Worm (Caenorhabditis elegans) whole organism, early embryonic: ENCODE measurements around the gene C50D2.6.

Experiments
- aly-1 ChIP-seq: sonication (generic microtip); optimal IDR thresholded peaks from 2 replicates; lab custom pipeline; 2016; ENCODE audit warnings: missing genetic modification characterization, missing compliant biosample characterization
- ama-1 ChIP-seq: fragments of 150-350 bp; optimal IDR thresholded peaks from 2 replicates; lab custom pipeline; 2014
- ceh-36 ChIP-seq: sonication (generic microtip); optimal IDR thresholded peaks from 2 replicates; lab custom pipeline; 2016; ENCODE audit warnings: missing genetic modification characterization, inconsistent platforms, missing compliant biosample characterization
- ets-7 ChIP-seq: sonication (generic microtip); optimal IDR thresholded peaks from 2 replicates; lab custom pipeline; 2016; ENCODE audit warnings: missing genotype, missing genetic modification characterization, missing compliant biosample characterization
- hmg-4 ChIP-seq: fragments of 200-800 bp; sonication (Bioruptor generic); optimal IDR thresholded peaks from 2 replicates; lab custom pipeline; 2018; ENCODE audit warnings: mild to moderate bottlenecking, missing genetic modification characterization, missing compliant biosample characterization
- hnd-1 ChIP-seq: sonication (generic microtip); optimal IDR thresholded peaks from 2 replicates; lab custom pipeline; 2016; ENCODE audit warnings: missing genetic modification characterization, missing compliant biosample characterization
- pes-1 ChIP-seq: fragments of 200-800 bp; sonication (Bioruptor generic); IDR thresholded peaks from 2 replicates; pipeline ENCODE4 v1.3.6; 2022; ENCODE audit warnings: missing genetic modification reagents, missing genetic modification characterization, missing compliant biosample characterization
- scrt-1 ChIP-seq: fragments of 200-800 bp; sonication (Bioruptor generic); IDR thresholded peaks from 2 replicates; pipeline ENCODE4 v1.3.6; 2022; ENCODE audit warnings: missing genetic modification characterization, missing compliant biosample characterization
- tbx-11 ChIP-seq: fragments of 200-800 bp; sonication (Bioruptor generic); IDR thresholded peaks from 2 replicates; pipeline ENCODE4 v1.3.6; 2022; ENCODE audit warnings: missing genetic modification characterization, missing compliant biosample characterization
- tbx-37 ChIP-seq: fragments of 200-800 bp; sonication (Bioruptor generic); conservative IDR thresholded peaks from 2 replicates; pipeline ENCODE4 v1.3.6; 2022; ENCODE audit warnings: missing genetic modification reagents, missing genetic modification characterization, missing compliant biosample characterization
- tra-4 ChIP-seq: sonication (generic microtip); optimal IDR thresholded peaks from 2 replicates; lab custom pipeline; 2017; ENCODE audit warnings: missing genetic modification characterization, missing compliant biosample characterization

- TF ChIP-seq ceh-36 (tag; lab: Kevin White, UChicago) = no peak
- TF ChIP-seq ama-1 (lab: Kevin White, UChicago) = no peak
- TF ChIP-seq tbx-37 (GFP tag; lab: Robert Waterston, UW) = no peak
- no peak for TF ChIP-seq hmg-4 (GFP tag; lab: Kevin White, UChicago)
- TF ChIP-seq ets-7 (tag; lab: Kevin White, UChicago) = no peak
- TF ChIP-seq scrt-1 (GFP tag; lab: Robert Waterston, UW) = no peak
- TF ChIP-seq hnd-1 (tag; lab: Kevin White, UChicago) = no peak
- no peak for TF ChIP-seq tbx-11
- TF ChIP-seq tra-4 (tag; lab: Kevin White, UChicago) = no peak
- no peak for TF ChIP-seq pes-1 (GFP tag; lab: Robert Waterston, UW)
- TF ChIP-seq aly-1 (tag; lab: Kevin White, UChicago) = no peak
Measured at ce11 chrII:73892-74291, 10.3 kb upstream of the C50D2.6 start.
